Worm (Caenorhabditis elegans): ENCODE results near the gene Y53G8AM.6.

DNA sequence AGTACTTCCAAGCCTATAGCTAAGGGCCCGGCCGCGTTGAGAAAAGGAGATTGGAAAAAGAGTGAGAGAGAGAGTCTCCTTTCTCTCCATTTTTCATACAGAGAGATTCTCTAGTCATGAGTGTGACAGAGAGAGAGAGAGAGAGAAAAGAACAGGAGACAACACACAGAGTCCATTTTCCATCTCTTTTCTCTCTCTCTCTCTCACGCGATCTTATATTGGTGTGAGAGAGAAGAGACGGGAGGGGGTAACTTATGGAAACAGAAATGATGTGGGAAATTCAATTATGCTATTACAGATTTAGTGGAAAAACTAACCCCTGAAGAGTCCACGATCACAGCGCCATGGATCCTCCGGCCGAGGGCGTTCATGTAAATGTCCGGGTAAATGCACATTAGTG, 13.6 kb upstream of the Y53G8AM.6 start:
- no peak for TF ChIP-seq nhr-12 (tag; optimal IDR thresholded peaks at IDR 0.05)
- TF ChIP-seq fos-1 (tag; optimal IDR thresholded peaks at IDR 0.05) = no peak
- TF ChIP-seq tbx-2 (tag; optimal IDR thresholded peaks at IDR 0.05) = no peak
- peak; percentile 50 for TF ChIP-seq nfya-1 (tag; optimal IDR thresholded peaks at IDR 0.05; ENCODE audit: insufficient read depth)
- no peak for TF ChIP-seq nhr-76 (tag; optimal IDR thresholded peaks at IDR 0.05)
- TF ChIP-seq ztf-11 (tag; optimal IDR thresholded peaks at IDR 0.05) = no peak
- TF ChIP-seq nhr-77 (tag; optimal IDR thresholded peaks at IDR 0.05) = no peak
- no peak for TF ChIP-seq fkh-10 (GFP tag; optimal IDR thresholded peaks at IDR 0.05)
- no peak for TF ChIP-seq lin-15B (tag; optimal IDR thresholded peaks at IDR 0.05)
- no peak for TF ChIP-seq nhr-237 (tag; optimal IDR thresholded peaks at IDR 0.05)
- no peak for TF ChIP-seq nhr-28 (tag; optimal IDR thresholded peaks at IDR 0.05)
- no peak for TF ChIP-seq R02D3.7 (tag; optimal IDR thresholded peaks at IDR 0.05)
- no peak for TF ChIP-seq elt-3 (tag; optimal IDR thresholded peaks at IDR 0.05)

All from whole organism, L3 larva.